Worm (Caenorhabditis elegans) whole organism, L1 larva: ENCODE data around the gene Y46E12BL.2.

ENCODE experiments used
- aly-2 ChIP-seq: fragments of 150-350 bp; optimal IDR thresholded peaks from 2 replicates; lab custom pipeline; 2014; ENCODE audit warnings: missing biosample characterization, missing genetic modification characterization
- ama-1 ChIP-seq: fragments of 150-350 bp; optimal IDR thresholded peaks from 2 replicates; lab custom pipeline; 2014
- blmp-1 ChIP-seq: fragments of 150-350 bp; optimal IDR thresholded peaks from 2 replicates; lab custom pipeline; 2014; ENCODE audit warnings: missing biosample characterization, missing genetic modification characterization
- ceh-90 ChIP-seq: sonication (generic microtip); optimal IDR thresholded peaks from 2 replicates; lab custom pipeline; 2016; ENCODE audit warnings: missing genetic modification characterization, missing compliant biosample characterization
- ces-1 ChIP-seq: fragments of 150-350 bp; optimal IDR thresholded peaks from 2 replicates; lab custom pipeline; 2014; ENCODE audit warnings: missing biosample characterization, missing genetic modification reagents, missing genetic modification characterization
- dpl-1 ChIP-seq, 3 experiments: fragments of 150-350 bp in 2 of 3; sonication (generic microtip) in 1 of 3; optimal IDR thresholded peaks; 2 replicates each; lab custom pipeline; 2014 to 2017; ENCODE audit warnings: missing biosample characterization in 3 of 3, missing genetic modification characterization in 3 of 3, missing genetic modification reagents in 3 of 3
- efl-1 ChIP-seq, 4 experiments: fragments of 150-350 bp; optimal IDR thresholded peaks in 3 of 4; peaks in 1 of 4; 1 replicate in 1 of 4; 2 replicates in 3 of 4; lab custom pipeline; 2014; ENCODE audit warnings: missing biosample characterization in 2 of 4, missing genetic modification characterization in 2 of 4, missing genetic modification reagents in 2 of 4
- efl-3 ChIP-seq: fragments of 200-800 bp; sonication (Bioruptor generic); optimal IDR thresholded peaks from 2 replicates; lab custom pipeline; 2018; ENCODE audit warnings: mild to moderate bottlenecking, missing genetic modification characterization, missing compliant biosample characterization
- elt-3 ChIP-seq, 6 experiments: fragments of 150-350 bp in 1 of 6; sonication (generic microtip); optimal IDR thresholded peaks; 2 replicates each; lab custom pipeline; 2017 to 2018; ENCODE audit warnings: missing biosample characterization in 6 of 6, missing genetic modification characterization in 6 of 6, inconsistent platforms in 1 of 6
- ets-5 ChIP-seq: fragments of 200-800 bp; sonication (Bioruptor generic); IDR thresholded peaks from 2 replicates; pipeline ENCODE4 v1.3.6; 2022; ENCODE audit warnings: missing genetic modification characterization, missing compliant biosample characterization
- fos-1 ChIP-seq: fragments of 150-350 bp; optimal IDR thresholded peaks from 2 replicates; lab custom pipeline; 2014; ENCODE audit warnings: missing biosample characterization, missing genetic modification characterization
- grh-1 ChIP-seq: fragments of 200-800 bp; sonication (Bioruptor generic); IDR thresholded peaks from 2 replicates; pipeline ENCODE4 v1.3.6; 2022; ENCODE audit warnings: missing genetic modification reagents, missing genetic modification characterization, missing compliant biosample characterization
- isw-1 ChIP-seq: fragments of 200-800 bp; sonication (Bioruptor generic); IDR thresholded peaks from 2 replicates; pipeline ENCODE4 v1.3.6; 2022; ENCODE audit warnings: missing genetic modification characterization, missing compliant biosample characterization
- lin-14 ChIP-seq: fragments of 200-800 bp; sonication (Bioruptor generic); optimal IDR thresholded peaks from 2 replicates; lab custom pipeline; 2018; ENCODE audit warnings: mild to moderate bottlenecking, missing genetic modification characterization, moderate library complexity, missing compliant biosample characterization
- lin-15B ChIP-seq: fragments of 150-350 bp; sonication (generic microtip); optimal IDR thresholded peaks from 3 replicates; lab custom pipeline; 2014; ENCODE audit warnings: missing biosample characterization, missing genetic modification characterization
- lin-35 ChIP-seq, 2 experiments: fragments of 150-350 bp; optimal IDR thresholded peaks; 2 replicates each; lab custom pipeline; 2014; ENCODE audit warnings: missing biosample characterization in 2 of 2, missing genetic modification characterization in 2 of 2, missing genetic modification reagents in 2 of 2
- lir-3 ChIP-seq: sonication (generic microtip); optimal IDR thresholded peaks from 2 replicates; lab custom pipeline; 2016; ENCODE audit warnings: mild to moderate bottlenecking, missing genetic modification characterization, moderate library complexity, missing compliant biosample characterization; ENCODE audit not compliant: poor library complexity
- lsy-2 ChIP-seq, 2 experiments: fragments of 150-350 bp; optimal IDR thresholded peaks; 2 replicates each; lab custom pipeline; 2014; ENCODE audit warnings: missing biosample characterization in 2 of 2, missing genetic modification characterization in 2 of 2
- mdl-1 ChIP-seq, 2 experiments: fragments of 150-350 bp; optimal IDR thresholded peaks; 2 replicates each; lab custom pipeline; 2014 to 2017; ENCODE audit warnings: missing biosample characterization in 2 of 2, missing genetic modification characterization in 2 of 2, inconsistent platforms in 1 of 2
- mep-1 ChIP-seq: fragments of 150-350 bp; optimal IDR thresholded peaks from 2 replicates; lab custom pipeline; 2014; ENCODE audit warnings: missing biosample characterization, missing genetic modification characterization
- nhr-12 ChIP-seq: sonication (generic microtip); optimal IDR thresholded peaks from 2 replicates; lab custom pipeline; 2017; ENCODE audit warnings: missing biosample characterization, missing genetic modification characterization
- nhr-19 ChIP-seq: fragments of 200-800 bp; sonication (Bioruptor generic); conservative IDR thresholded peaks from 2 replicates; pipeline ENCODE4 v1.3.6; 2022; ENCODE audit warnings: missing genetic modification characterization, missing compliant biosample characterization
- nhr-20 ChIP-seq: sonication (generic microtip); optimal IDR thresholded peaks from 2 replicates; lab custom pipeline; 2016; ENCODE audit warnings: mild to moderate bottlenecking, missing genetic modification characterization, missing compliant biosample characterization
- nhr-237 ChIP-seq: fragments of 150-350 bp; optimal IDR thresholded peaks from 2 replicates; lab custom pipeline; 2014; ENCODE audit warnings: missing biosample characterization, missing genetic modification characterization
- nhr-47 ChIP-seq: sonication (generic microtip); optimal IDR thresholded peaks from 2 replicates; lab custom pipeline; 2016; ENCODE audit warnings: mild to moderate bottlenecking, missing genetic modification characterization, moderate library complexity, missing compliant biosample characterization
- nhr-71 ChIP-seq: sonication (generic microtip); optimal IDR thresholded peaks from 2 replicates; lab custom pipeline; 2016; ENCODE audit warnings: mild to moderate bottlenecking, missing genetic modification characterization, moderate library complexity, missing compliant biosample characterization
- nhr-77 ChIP-seq: fragments of 150-350 bp; optimal IDR thresholded peaks from 2 replicates; lab custom pipeline; 2014; ENCODE audit warnings: missing biosample characterization, missing genetic modification characterization
- nhr-84 ChIP-seq: sonication (generic microtip); optimal IDR thresholded peaks from 2 replicates; lab custom pipeline; 2017; ENCODE audit warnings: missing biosample characterization, missing genetic modification characterization
- nhr-85 ChIP-seq: sonication (generic microtip); peaks from one replicate; lab custom pipeline; 2016; ENCODE audit warnings: missing genetic modification characterization, inconsistent platforms, missing compliant biosample characterization
- nhr-90 ChIP-seq: sonication (generic microtip); optimal IDR thresholded peaks from 2 replicates; lab custom pipeline; 2016; ENCODE audit warnings: mild to moderate bottlenecking, missing genetic modification characterization, missing compliant biosample characterization; ENCODE audit not compliant: poor library complexity
- pag-3 ChIP-seq: sonication (generic microtip); optimal IDR thresholded peaks from 2 replicates; lab custom pipeline; 2017; ENCODE audit warnings: missing genetic modification characterization, mild to moderate bottlenecking, missing compliant biosample characterization, antibody characterized with exemption, borderline replicate concordance; ENCODE audit not compliant: insufficient read depth
- pax-3 ChIP-seq: fragments of 200-800 bp; sonication (Bioruptor generic); optimal IDR thresholded peaks from 2 replicates; lab custom pipeline; 2018; ENCODE audit warnings: mild to moderate bottlenecking, missing genetic modification characterization, moderate library complexity, missing compliant biosample characterization
- rnt-1 ChIP-seq: sonication (generic microtip); optimal IDR thresholded peaks from 2 replicates; lab custom pipeline; 2016; ENCODE audit warnings: mild to moderate bottlenecking, missing genetic modification characterization, moderate library complexity, missing compliant biosample characterization
- snpc-4 ChIP-seq: fragments of 150-350 bp; optimal IDR thresholded peaks from 2 replicates; lab custom pipeline; 2014; ENCODE audit warnings: missing biosample characterization, missing genetic modification characterization
- snu-23 ChIP-seq: sonication (generic microtip); optimal IDR thresholded peaks from 2 replicates; lab custom pipeline; 2016; ENCODE audit warnings: missing genetic modification characterization, missing compliant biosample characterization
- swsn-7 ChIP-seq: sonication (generic microtip); optimal IDR thresholded peaks from 2 replicates; lab custom pipeline; 2016; ENCODE audit warnings: missing genetic modification characterization, missing compliant biosample characterization
- tbx-2 ChIP-seq: sonication (generic microtip); optimal IDR thresholded peaks from 2 replicates; lab custom pipeline; 2016; ENCODE audit warnings: missing genetic modification characterization, missing compliant biosample characterization
- unc-130 ChIP-seq: fragments of 150-350 bp; optimal IDR thresholded peaks from 2 replicates; lab custom pipeline; 2017; ENCODE audit warnings: missing biosample characterization, missing genetic modification characterization, inconsistent platforms
- unc-30 ChIP-seq: sonication (generic microtip); optimal IDR thresholded peaks from 2 replicates; lab custom pipeline; 2017; ENCODE audit warnings: missing biosample characterization, missing genetic modification characterization
- unc-86 ChIP-seq: sonication (generic microtip); optimal IDR thresholded peaks from 2 replicates; lab custom pipeline; 2016; ENCODE audit warnings: missing genetic modification characterization, missing compliant biosample characterization
- unc-98 ChIP-seq: fragments of 200-800 bp; sonication (Bioruptor generic); IDR thresholded peaks from 2 replicates; pipeline ENCODE4 v1.3.6; 2022; ENCODE audit warnings: missing genetic modification characterization, missing compliant biosample characterization
- vab-15 ChIP-seq: sonication (generic microtip); optimal IDR thresholded peaks from 2 replicates; lab custom pipeline; 2017; ENCODE audit warnings: missing genotype, mild to moderate bottlenecking, missing genetic modification characterization, missing compliant biosample characterization
- zag-1 ChIP-seq: fragments of 150-350 bp; optimal IDR thresholded peaks from 2 replicates; lab custom pipeline; 2014; ENCODE audit warnings: missing biosample characterization, missing genetic modification characterization
- zip-4 ChIP-seq: fragments of 200-800 bp; sonication (Bioruptor generic); optimal IDR thresholded peaks from 2 replicates; lab custom pipeline; 2018; ENCODE audit warnings: mild to moderate bottlenecking, missing genetic modification characterization, moderate library complexity, missing compliant biosample characterization
- ztf-11 ChIP-seq, 2 experiments: sonication (generic microtip); optimal IDR thresholded peaks; 2 replicates each; lab custom pipeline; 2016 to 2017; ENCODE audit warnings: missing genetic modification characterization in 2 of 2, missing biosample characterization in 1 of 2, missing compliant biosample characterization in 1 of 2

The Y46E12BL.2 gene

DNA sequence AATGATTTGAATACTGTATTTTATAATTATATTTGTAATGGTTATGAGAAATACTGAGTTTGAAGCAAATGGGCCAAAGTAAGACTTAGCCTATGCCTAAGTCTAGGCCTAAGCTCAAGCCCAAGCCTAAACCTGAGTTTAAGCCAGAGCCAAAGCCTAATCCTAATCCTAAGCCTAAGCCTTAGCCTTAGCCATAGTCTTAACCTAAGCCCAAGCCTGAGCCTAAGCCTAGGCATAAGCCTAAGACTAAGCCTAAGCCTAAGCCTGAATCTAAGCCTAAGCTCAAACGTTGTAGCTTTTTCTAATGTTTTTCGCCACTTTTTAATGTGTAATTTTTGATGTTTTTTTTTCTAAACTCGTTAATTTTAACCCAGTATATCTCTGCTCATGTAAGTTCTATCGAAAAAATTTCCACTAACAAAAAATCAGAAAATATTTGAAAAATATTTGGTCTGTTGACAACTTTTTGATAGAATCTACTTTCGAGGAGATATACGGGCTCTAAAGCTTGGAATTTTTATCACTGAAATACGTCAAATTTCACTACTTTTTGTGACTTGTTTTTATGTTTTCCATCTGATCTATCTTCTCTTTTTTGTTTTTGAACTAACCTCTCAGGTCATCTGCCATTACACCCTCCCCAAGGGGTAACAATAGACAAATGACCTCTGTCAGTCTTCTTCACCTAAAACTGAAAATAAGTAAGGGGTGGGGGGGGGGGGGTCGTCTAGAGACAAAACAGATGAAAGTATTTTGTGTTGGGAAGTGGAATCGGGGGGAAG, 28.5 kb upstream of the Y46E12BL.2 start:
- no peak for TF ChIP-seq nhr-84 (tag; lab: Kevin White, UChicago)
- no peak for TF ChIP-seq lin-15B
- no peak for TF ChIP-seq unc-130 (tag; lab: Kevin White, UChicago)
- no peak for TF ChIP-seq nhr-47 (tag; lab: Kevin White, UChicago)

DNA sequence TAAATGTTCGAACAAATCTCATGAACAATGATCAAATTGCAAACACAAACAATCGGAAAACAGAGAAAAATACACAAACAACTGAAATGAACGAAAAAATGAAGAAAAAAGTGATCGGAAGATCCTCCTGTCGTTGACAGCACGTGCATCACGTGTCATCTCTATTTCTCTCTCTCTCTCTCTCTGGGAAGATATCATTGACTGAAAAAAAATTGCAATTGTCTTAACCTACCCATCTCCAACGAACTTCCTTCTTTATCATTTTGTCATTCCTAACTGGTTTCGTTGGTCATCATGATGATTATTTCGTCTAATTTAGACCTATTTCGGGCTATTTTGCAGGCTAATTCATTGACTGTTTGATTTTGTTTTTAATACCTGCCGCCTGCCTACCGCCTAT, 27.4 kb upstream of the Y46E12BL.2 start:
- TF ChIP-seq nhr-20 (tag; lab: Kevin White, UChicago), result peak; percentile 80
- peak; percentile 18 for TF ChIP-seq unc-130 (tag; lab: Kevin White, UChicago)
- TF ChIP-seq nhr-90, result peak; percentile 56
- TF ChIP-seq lir-3 (tag; lab: Kevin White, UChicago), result peak; percentile 76
- no peak for TF ChIP-seq pax-3 (tag; lab: Kevin White, UChicago)
- no peak for TF ChIP-seq isw-1
- peak; percentile 84 for TF ChIP-seq snu-23 (GFP tag; lab: Kevin White, UChicago)
- peak; percentile 81 for TF ChIP-seq lin-14 (GFP tag; lab: Kevin White, UChicago)
- TF ChIP-seq mdl-1 (tag; optimal IDR thresholded peaks at IDR 0.05; lab: Kevin White, UChicago), result peak in 1 of 2 experiments; percentile 83
- no peak for TF ChIP-seq ets-5 (GFP tag; lab: Robert Waterston, UW)
- TF ChIP-seq aly-2, result no peak
- peak; percentile 93 for TF ChIP-seq nhr-85
- peak in 3 of 6 experiments; percentile 57 to 81 (median 80) for TF ChIP-seq elt-3 (tag; optimal IDR thresholded peaks at IDR 0.05; lab: Kevin White, UChicago)
- peak; percentile 44 to 60 for TF ChIP-seq lsy-2 (tag; optimal IDR thresholded peaks at IDR 0.05; lab: Kevin White, UChicago)
- no peak for TF ChIP-seq nhr-237 (tag; lab: Kevin White, UChicago)
- peak; percentile 62 for TF ChIP-seq vab-15 (tag; lab: Kevin White, UChicago)
- no peak for TF ChIP-seq snpc-4 (tag; lab: Kevin White, UChicago)
- TF ChIP-seq nhr-71 (tag; lab: Kevin White, UChicago), result peak; percentile 84
- TF ChIP-seq grh-1 (GFP tag; lab: Robert Waterston, UW), result peak; percentile 74
- no peak for TF ChIP-seq nhr-12
- peak; percentile 24 to 71 for TF ChIP-seq lin-35 (GFP tag; optimal IDR thresholded peaks at IDR 0.05; lab: Kevin White, UChicago)
- TF ChIP-seq blmp-1 (tag; lab: Kevin White, UChicago), result peak; percentile 34
- peak; percentile 38 for TF ChIP-seq nhr-47 (tag; lab: Kevin White, UChicago)
- TF ChIP-seq rnt-1 (tag; lab: Kevin White, UChicago), result peak; percentile 36
- peak in 2 of 3 experiments; percentile 23 to 56 for TF ChIP-seq dpl-1 (GFP tag; optimal IDR thresholded peaks at IDR 0.05; lab: Kevin White, UChicago)
- TF ChIP-seq nhr-19, result peak; percentile 56
- peak; percentile 20 to 21 for TF ChIP-seq efl-1 (optimal IDR thresholded peaks at IDR 0.05; lab: Kevin White, UChicago)
- peak; percentile 29 for TF ChIP-seq efl-1 (GFP tag; optimal IDR thresholded peaks at IDR 0.05 in 1 of 2; lab: Kevin White, UChicago)
- peak; percentile 76 for TF ChIP-seq tbx-2
- no peak for TF ChIP-seq unc-30 (tag; lab: Kevin White, UChicago)

DNA sequence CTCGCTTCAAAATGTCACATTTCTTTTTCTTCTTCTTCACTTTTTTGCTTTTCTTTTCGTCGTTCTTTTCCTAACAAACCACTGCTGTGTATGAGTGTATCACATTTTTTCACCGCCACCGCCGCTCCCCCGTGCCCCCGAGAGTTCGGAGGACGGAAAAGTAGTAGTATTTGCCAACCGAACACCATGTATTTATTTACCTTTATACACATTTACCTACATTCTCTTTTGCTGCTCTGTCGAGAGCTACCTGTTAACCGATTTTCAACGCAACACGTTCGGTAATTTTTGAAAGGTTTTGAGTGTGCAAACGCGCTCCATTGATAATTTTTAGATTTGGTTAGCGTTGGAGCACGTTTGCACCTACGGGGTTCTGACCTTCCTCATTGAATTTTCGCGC, 26.5 kb upstream of the Y46E12BL.2 start:
- TF ChIP-seq aly-2, result no peak
- no peak for TF ChIP-seq zip-4 (GFP tag; lab: Kevin White, UChicago)
- TF ChIP-seq mep-1 (tag; lab: Kevin White, UChicago), result no peak
- peak; percentile 17 for TF ChIP-seq lin-14 (GFP tag; lab: Kevin White, UChicago)
- no peak for TF ChIP-seq efl-3 (GFP tag; lab: Kevin White, UChicago)
- TF ChIP-seq nhr-90, result no peak
- no peak for TF ChIP-seq zag-1 (tag; lab: Kevin White, UChicago)
- TF ChIP-seq fos-1, result no peak
- TF ChIP-seq tbx-2, result no peak
- TF ChIP-seq lin-15B, result no peak
- no peak for TF ChIP-seq pag-3 (tag; lab: Kevin White, UChicago)
- TF ChIP-seq lsy-2 (tag; optimal IDR thresholded peaks at IDR 0.05; lab: Kevin White, UChicago), result no peak
- no peak for TF ChIP-seq nhr-20 (tag; lab: Kevin White, UChicago)
- no peak for TF ChIP-seq ceh-90
- no peak for TF ChIP-seq efl-1 (optimal IDR thresholded peaks at IDR 0.05; lab: Kevin White, UChicago)
- TF ChIP-seq efl-1 (GFP tag; optimal IDR thresholded peaks at IDR 0.05 in 1 of 2; lab: Kevin White, UChicago), result peak in 1 of 2 experiments; percentile 87
- no peak for TF ChIP-seq pax-3 (tag; lab: Kevin White, UChicago)
- TF ChIP-seq swsn-7 (tag; lab: Kevin White, UChicago), result no peak
- TF ChIP-seq ztf-11 (tag; optimal IDR thresholded peaks at IDR 0.05; lab: Kevin White, UChicago), result no peak
- TF ChIP-seq ces-1 (GFP tag; lab: Kevin White, UChicago), result no peak
- no peak for TF ChIP-seq unc-98 (GFP tag; lab: Robert Waterston, UW)
- no peak for TF ChIP-seq rnt-1 (tag; lab: Kevin White, UChicago)
- TF ChIP-seq nhr-71 (tag; lab: Kevin White, UChicago), result no peak
- no peak for TF ChIP-seq unc-86
- 0 out of 2 replicates have a peak, but pooled peaks have one; percentile 4 for TF ChIP-seq nhr-19
- TF ChIP-seq ama-1, result no peak
- peak; percentile 60 for TF ChIP-seq nhr-77
- TF ChIP-seq elt-3 (tag; optimal IDR thresholded peaks at IDR 0.05; lab: Kevin White, UChicago), result no peak
